Fruit fly (Drosophila melanogaster) Kc167 (cell line): ENCODE data around the gene Nepl7.

Experiments
- Myc ChIP-seq: fragments of >200 bp; optimal IDR thresholded peaks from 2 replicates; lab custom pipeline; 2017; ENCODE audit warnings: missing external identifiers
- h ChIP-seq: fragments of >200 bp; optimal IDR thresholded peaks from 3 replicates; lab custom pipeline; 2018; ENCODE audit warnings: missing external identifiers
- insv ChIP-seq: fragments of >200 bp; optimal IDR thresholded peaks from 3 replicates; lab custom pipeline; 2018; ENCODE audit warnings: missing external identifiers
- psq ChIP-seq: fragments of >200 bp; optimal IDR thresholded peaks from 2 replicates; lab custom pipeline; 2017; ENCODE audit warnings: missing external identifiers
- ttk ChIP-seq: sonication (Bioruptor generic); optimal IDR thresholded peaks from 2 replicates; lab custom pipeline; 2017; ENCODE audit warnings: missing external identifiers

dm6 chr2L:12618016-12618675 is 51.4 kb downstream of the Nepl7 start:
- TF ChIP-seq Myc (lab: Kevin White, UChicago) = no peak
- no peak for TF ChIP-seq psq (lab: Kevin White, UChicago)
- TF ChIP-seq h (lab: Kevin White, UChicago) = no peak
- TF ChIP-seq ttk = no peak
- no peak for TF ChIP-seq insv (lab: Kevin White, UChicago)
